Worm (Caenorhabditis elegans) whole organism, L4 larva: Measurements from ENCODE around the gene Y22D7AL.3.

Experiments used
- F10B5.3 ChIP-seq: sonication (generic microtip); optimal IDR thresholded peaks from 2 replicates; lab custom pipeline; 2016; ENCODE audit warnings: mild to moderate bottlenecking, missing genetic modification characterization, missing compliant biosample characterization
- F44E2.7 ChIP-seq: fragments of 200-800 bp; sonication (Bioruptor generic); IDR thresholded peaks from 2 replicates; pipeline ENCODE4 v2.1.2; 2022; ENCODE audit warnings: missing genetic modification characterization, missing compliant biosample characterization
- Y105C5A.15 ChIP-seq: fragments of 200-800 bp; sonication (Bioruptor generic); IDR thresholded peaks from 2 replicates; pipeline ENCODE4 v1.3.6; 2022; ENCODE audit warnings: missing genetic modification characterization, missing compliant biosample characterization
- Y5F2A.4 ChIP-seq: fragments of 200-800 bp; sonication (Bioruptor generic); optimal IDR thresholded peaks from 2 replicates; lab custom pipeline; 2018; ENCODE audit warnings: mild to moderate bottlenecking, missing genetic modification characterization, missing compliant biosample characterization
- ceh-20 ChIP-seq: fragments of 200-800 bp; sonication (Bioruptor generic); IDR thresholded peaks from 2 replicates; pipeline ENCODE4 v1.3.6; 2022; ENCODE audit warnings: missing genetic modification reagents, missing genetic modification characterization, missing compliant biosample characterization
- ceh-28 ChIP-seq: fragments of 150-350 bp; optimal IDR thresholded peaks from 2 replicates; lab custom pipeline; 2014; ENCODE audit warnings: missing biosample characterization, missing genetic modification reagents, missing genetic modification characterization
- ces-1 ChIP-seq: fragments of 150-350 bp; sonication (generic microtip); optimal IDR thresholded peaks from 4 replicates; lab custom pipeline; 2014; ENCODE audit warnings: missing biosample characterization, missing genetic modification reagents, missing genetic modification characterization
- daf-12 ChIP-seq: fragments of 150-350 bp; optimal IDR thresholded peaks from 2 replicates; lab custom pipeline; 2014; ENCODE audit warnings: missing biosample characterization, missing genetic modification reagents, missing genetic modification characterization
- daf-16 ChIP-seq, 3 experiments: sonication (generic microtip); optimal IDR thresholded peaks; 2 replicates each; lab custom pipeline; 2016 to 2017; ENCODE audit warnings: missing genetic modification characterization in 3 of 3, missing genetic modification reagents in 3 of 3, mild to moderate bottlenecking in 2 of 3, missing compliant biosample characterization in 2 of 3, missing biosample characterization in 1 of 3, moderate library complexity in 1 of 3
- daf-8 ChIP-seq: fragments of 200-800 bp; sonication (Bioruptor generic); IDR thresholded peaks from 2 replicates; pipeline ENCODE4 v1.3.6; 2022; ENCODE audit warnings: missing genetic modification characterization, missing compliant biosample characterization
- dmd-6 ChIP-seq: fragments of 200-800 bp; sonication (Bioruptor generic); IDR thresholded peaks from 2 replicates; pipeline ENCODE4 v1.3.6; 2022; ENCODE audit warnings: missing genetic modification reagents, missing genetic modification characterization, missing compliant biosample characterization
- dmd-8 ChIP-seq: fragments of 200-800 bp; sonication (Bioruptor generic); IDR thresholded peaks from 2 replicates; pipeline ENCODE4 v1.3.6; 2022; ENCODE audit warnings: missing genetic modification characterization, missing compliant biosample characterization
- dmd-9 ChIP-seq: fragments of 200-800 bp; sonication (Bioruptor generic); IDR thresholded peaks from 2 replicates; pipeline ENCODE4 v1.3.6; 2022; ENCODE audit warnings: missing genetic modification reagents, missing genetic modification characterization, missing compliant biosample characterization
- dve-1 ChIP-seq: sonication (generic microtip); optimal IDR thresholded peaks from 2 replicates; lab custom pipeline; 2017; ENCODE audit warnings: antibody characterized with exemption, mild to moderate bottlenecking, missing genetic modification characterization, missing compliant biosample characterization; ENCODE audit not compliant: insufficient read depth
- gei-8 ChIP-seq: fragments of 200-800 bp; sonication (Bioruptor generic); optimal IDR thresholded peaks from 2 replicates; lab custom pipeline; 2018; ENCODE audit warnings: mild to moderate bottlenecking, missing genetic modification characterization, missing compliant biosample characterization
- hif-1 ChIP-seq, 2 experiments: sonication (generic microtip); optimal IDR thresholded peaks; 2 replicates each; lab custom pipeline; 2016 to 2017; ENCODE audit warnings: missing compliant biosample characterization in 2 of 2, missing genetic modification characterization in 2 of 2, missing genetic modification reagents in 2 of 2, missing genotype in 2 of 2, mild to moderate bottlenecking in 1 of 2
- hlh-30 ChIP-seq: sonication (generic microtip); optimal IDR thresholded peaks from 2 replicates; lab custom pipeline; 2017; ENCODE audit warnings: antibody characterized with exemption, mild to moderate bottlenecking, missing genetic modification characterization, missing compliant biosample characterization; ENCODE audit not compliant: insufficient read depth
- lin-1 ChIP-seq: fragments of 200-800 bp; sonication (Bioruptor generic); IDR thresholded peaks from 2 replicates; pipeline ENCODE4 v1.3.6; 2022; ENCODE audit warnings: missing genetic modification reagents, missing genetic modification characterization, missing compliant biosample characterization
- lsy-2 ChIP-seq, 2 experiments: fragments of 150-350 bp in 1 of 2; sonication (generic microtip) in 1 of 2; optimal IDR thresholded peaks; 2 replicates each; lab custom pipeline; 2014 to 2017; ENCODE audit warnings: missing biosample characterization in 2 of 2, missing genetic modification characterization in 2 of 2
- madf-5 ChIP-seq, 2 experiments: fragments of 200-800 bp; sonication (Bioruptor generic); IDR thresholded peaks; 2 replicates each; pipeline ENCODE4 v1.3.6; 2022; ENCODE audit warnings: missing compliant biosample characterization in 2 of 2, missing genetic modification characterization in 2 of 2
- mdt-29 ChIP-seq: fragments of 200-800 bp; sonication (Bioruptor generic); IDR thresholded peaks from 2 replicates; pipeline ENCODE4 v1.3.6; 2022; ENCODE audit warnings: missing genetic modification reagents, missing genetic modification characterization, missing compliant biosample characterization
- nhr-111 ChIP-seq: fragments of 200-800 bp; sonication (Bioruptor generic); optimal IDR thresholded peaks from 2 replicates; lab custom pipeline; 2018; ENCODE audit warnings: mild to moderate bottlenecking, missing genetic modification characterization, missing compliant biosample characterization
- nhr-48 ChIP-seq: sonication (generic microtip); optimal IDR thresholded peaks from 2 replicates; lab custom pipeline; 2016; ENCODE audit warnings: mild to moderate bottlenecking, missing genetic modification characterization, missing compliant biosample characterization
- nhr-6 ChIP-seq: fragments of 150-350 bp; optimal IDR thresholded peaks from 2 replicates; lab custom pipeline; 2014; ENCODE audit warnings: missing biosample characterization, missing genetic modification characterization
- pha-4 ChIP-seq, 2 experiments: fragments of 150-350 bp in 1 of 2; fragments of 200-800 bp in 1 of 2; sonication (Bioruptor generic) in 1 of 2; IDR thresholded peaks in 1 of 2; optimal IDR thresholded peaks in 1 of 2; 2 replicates each; pipeline versions ENCODE4 v1.3.6 to Lab custom; 2014 to 2022; ENCODE audit warnings: missing genetic modification characterization in 2 of 2, missing genetic modification reagents in 2 of 2, missing biosample characterization in 1 of 2, missing compliant biosample characterization in 1 of 2
- rbr-2 ChIP-seq: sonication (generic microtip); optimal IDR thresholded peaks from 2 replicates; lab custom pipeline; 2016; ENCODE audit warnings: missing genotype, missing genetic modification characterization, missing compliant biosample characterization
- skn-1 ChIP-seq: fragments of 150-350 bp; optimal IDR thresholded peaks from 2 replicates; lab custom pipeline; 2014; ENCODE audit warnings: missing biosample characterization, missing genetic modification characterization
- spr-1 ChIP-seq: sonication (generic microtip); optimal IDR thresholded peaks from 2 replicates; lab custom pipeline; 2016; ENCODE audit warnings: mild to moderate bottlenecking, missing genetic modification characterization, missing compliant biosample characterization
- unc-39 ChIP-seq: sonication (generic microtip); optimal IDR thresholded peaks from 2 replicates; lab custom pipeline; 2017; ENCODE audit warnings: missing biosample characterization, missing genetic modification characterization
- unc-62 ChIP-seq, 3 experiments: fragments of 150-350 bp in 1 of 3; sonication (generic microtip); optimal IDR thresholded peaks in 2 of 3; peaks in 1 of 3; 1 replicate in 1 of 3; 2 replicates in 2 of 3; lab custom pipeline; 2014 to 2017; ENCODE audit warnings: missing biosample characterization in 3 of 3, missing genetic modification characterization in 3 of 3, missing genetic modification reagents in 3 of 3, missing genotype in 1 of 3
- vab-7 ChIP-seq: fragments of 200-800 bp; sonication (Bioruptor generic); IDR thresholded peaks from 2 replicates; pipeline ENCODE4 v1.3.6; 2022; ENCODE audit warnings: missing genetic modification reagents, missing genetic modification characterization, missing compliant biosample characterization
- zip-11 ChIP-seq: fragments of 200-800 bp; sonication (Bioruptor generic); IDR thresholded peaks from 2 replicates; pipeline ENCODE4 v1.3.6; 2022; ENCODE audit warnings: missing genetic modification characterization, missing compliant biosample characterization

The Y22D7AL.3 gene

DNA sequence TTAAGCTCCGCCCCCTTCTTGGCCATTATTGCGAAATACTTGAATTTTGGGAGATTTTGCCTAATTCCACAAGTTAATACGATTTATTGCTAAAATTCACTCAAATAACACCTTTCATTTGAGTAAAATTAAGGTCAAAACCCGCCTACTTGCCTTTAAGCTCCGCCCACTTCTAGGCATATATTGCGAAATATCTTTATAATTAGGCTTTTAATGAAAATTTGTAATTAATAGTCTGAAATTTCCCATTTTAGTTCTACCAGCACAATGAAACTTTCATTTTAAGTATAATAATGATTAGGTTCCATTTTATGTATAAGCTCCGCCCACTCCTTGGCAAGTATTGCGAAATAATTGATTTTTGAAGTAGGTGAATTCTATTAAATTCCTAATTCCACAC is 33.5 kb downstream of the Y22D7AL.3 start:
- TF ChIP-seq mdt-29 (GFP tag; lab: Robert Waterston, UW) (no peak), vab-7 (GFP tag; lab: Robert Waterston, UW) (no peak), nhr-48 (tag; lab: Kevin White, UChicago) (no peak), ces-1 (GFP tag; lab: Kevin White, UChicago) (no peak), gei-8 (GFP tag; lab: Kevin White, UChicago) (no peak), dmd-6 (no peak), lin-1 (no peak), hif-1 (tag; optimal IDR thresholded peaks at IDR 0.05; lab: Kevin White, UChicago) (no peak), daf-16 (GFP tag; optimal IDR thresholded peaks at IDR 0.05; lab: Kevin White, UChicago) (no peak), daf-16 (tag; optimal IDR thresholded peaks at IDR 0.05; lab: Kevin White, UChicago) (no peak), dve-1 (tag; lab: Kevin White, UChicago) (no peak), daf-8 (no peak), lsy-2 (tag; optimal IDR thresholded peaks at IDR 0.05; lab: Kevin White, UChicago) (no peak), zip-11 (GFP tag; lab: Robert Waterston, UW) (no peak), spr-1 (tag; lab: Kevin White, UChicago) (no peak), F10B5.3 (tag; lab: Kevin White, UChicago) (no peak), unc-39 (no peak), pha-4 (GFP tag; IDR thresholded peaks at IDR 0.05; lab: Robert Waterston, UW) (no peak), pha-4 (tag; optimal IDR thresholded peaks at IDR 0.05; lab: Kevin White, UChicago) (no peak), nhr-6 (tag; lab: Kevin White, UChicago) (no peak), ceh-20 (no peak)

DNA sequence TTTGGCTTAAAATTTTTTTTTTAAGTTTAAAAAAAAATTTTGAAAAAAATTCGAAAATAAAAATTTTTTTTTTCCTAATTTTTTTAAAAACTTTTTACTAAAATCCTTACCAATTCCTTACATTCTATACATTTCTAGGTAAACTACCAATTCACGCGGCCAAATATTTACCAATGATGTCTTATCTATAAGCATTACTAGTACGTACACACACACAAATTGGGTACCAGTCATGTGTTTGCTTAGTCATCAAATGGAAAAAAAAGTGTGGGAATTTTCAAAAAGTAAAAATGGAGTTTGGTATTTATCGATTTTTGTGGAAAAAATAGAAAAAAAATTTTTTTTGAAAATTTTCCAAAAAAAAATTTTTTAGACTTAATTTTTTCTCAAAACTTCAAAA is 35.3 kb downstream of the Y22D7AL.3 start, which contains the start of gene Y22D7AR.6:
Gene Y22D7AR.6, minus strand, starts transcription at position 134 of the 400 bp plus-strand sequence.
- no peak for TF ChIP-seq F44E2.7 (GFP tag; lab: Robert Waterston, UW)
- no peak for TF ChIP-seq daf-16 (GFP tag; optimal IDR thresholded peaks at IDR 0.05; lab: Kevin White, UChicago)
- peak; percentile 83 for TF ChIP-seq daf-16 (tag; optimal IDR thresholded peaks at IDR 0.05; lab: Kevin White, UChicago)
- TF ChIP-seq nhr-111 (GFP tag; lab: Kevin White, UChicago), result no peak
- no peak for TF ChIP-seq dmd-9 (GFP tag; lab: Robert Waterston, UW)
- no peak for TF ChIP-seq dmd-8 (GFP tag; lab: Robert Waterston, UW)
- no peak for TF ChIP-seq ceh-28 (tag; lab: Kevin White, UChicago)
- TF ChIP-seq Y105C5A.15 (GFP tag; lab: Robert Waterston, UW), result no peak
- TF ChIP-seq skn-1 (tag; lab: Kevin White, UChicago), result no peak
- TF ChIP-seq dve-1 (tag; lab: Kevin White, UChicago), result peak; percentile 43
- TF ChIP-seq Y5F2A.4 (GFP tag; lab: Kevin White, UChicago), result no peak
- TF ChIP-seq unc-62 (GFP tag; optimal IDR thresholded peaks at IDR 0.05 in 1 of 2; lab: Kevin White, UChicago), result no peak
- TF ChIP-seq unc-62 (tag; optimal IDR thresholded peaks at IDR 0.05; lab: Kevin White, UChicago), result no peak
- no peak for TF ChIP-seq lsy-2 (tag; optimal IDR thresholded peaks at IDR 0.05; lab: Kevin White, UChicago)
- TF ChIP-seq daf-12 (tag; lab: Kevin White, UChicago), result no peak
- TF ChIP-seq hif-1 (tag; optimal IDR thresholded peaks at IDR 0.05; lab: Kevin White, UChicago), result no peak
- no peak for TF ChIP-seq rbr-2 (tag; lab: Kevin White, UChicago)
- TF ChIP-seq nhr-6 (tag; lab: Kevin White, UChicago), result peak; percentile 1
- peak; percentile 34 for TF ChIP-seq hlh-30 (tag; lab: Kevin White, UChicago)
- TF ChIP-seq, all 104 proteins: peak for 4

DNA sequence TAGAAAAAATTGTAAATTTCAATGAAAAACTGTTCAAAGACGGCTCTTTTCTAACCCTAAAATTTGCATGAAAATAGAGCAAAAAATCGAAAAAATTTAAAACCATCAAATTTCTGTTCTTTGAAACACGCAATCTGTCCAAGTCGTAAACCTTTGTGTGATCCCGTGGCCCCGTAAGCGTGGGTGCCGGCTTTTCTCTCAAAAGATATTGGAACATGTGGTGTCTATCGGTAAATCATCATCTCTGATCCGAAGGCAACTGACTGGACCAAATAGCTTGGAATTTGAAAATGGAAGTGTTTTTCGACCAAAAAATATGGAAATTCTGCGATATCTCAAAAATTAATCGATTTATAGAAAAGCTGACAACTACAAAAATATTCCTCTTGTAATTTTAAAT is 37.4 kb downstream of the Y22D7AL.3 start:
- TF ChIP-seq unc-62 (GFP tag; optimal IDR thresholded peaks at IDR 0.05 in 1 of 2; lab: Kevin White, UChicago) (peak in 1 of 2 experiments; percentile 55), unc-62 (tag; optimal IDR thresholded peaks at IDR 0.05; lab: Kevin White, UChicago) (no peak), madf-5 (GFP tag; IDR thresholded peaks at IDR 0.05; lab: Robert Waterston, UW) (no peak)

DNA sequence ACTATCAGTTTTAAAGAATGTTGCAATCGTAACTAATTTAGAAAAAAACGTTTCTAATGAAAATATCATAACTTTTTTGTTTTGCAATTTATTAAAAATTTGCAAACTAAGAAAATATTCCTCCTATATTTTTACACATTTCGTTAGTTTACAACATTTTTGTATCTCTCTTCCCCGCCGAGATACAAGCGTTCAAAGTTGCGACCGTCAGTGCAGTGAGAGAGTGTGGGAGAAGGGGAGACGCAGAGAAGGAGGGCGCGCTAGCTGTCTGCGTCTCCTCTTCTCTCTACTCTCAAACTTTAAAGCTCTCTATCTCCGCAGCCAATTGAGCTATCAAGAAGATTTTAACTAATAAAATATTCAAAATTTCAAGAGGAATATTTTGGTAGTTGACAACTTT is 39.1 kb downstream of the Y22D7AL.3 start:
- TF ChIP-seq daf-12 (tag; lab: Kevin White, UChicago) (no peak), unc-62 (GFP tag; optimal IDR thresholded peaks at IDR 0.05 in 1 of 2; lab: Kevin White, UChicago) (peak in 1 of 2 experiments; percentile 62), unc-62 (tag; optimal IDR thresholded peaks at IDR 0.05; lab: Kevin White, UChicago) (no peak)
